Worm (Caenorhabditis elegans): ENCODE data around the gene C34F6.1.

- TF ChIP-seq W03F9.2 (tag; optimal IDR thresholded peaks at IDR 0.05), result no peak
- TF ChIP-seq him-1 (tag; optimal IDR thresholded peaks at IDR 0.05), result no peak
- no peak for TF ChIP-seq dao-5 (tag; optimal IDR thresholded peaks at IDR 0.05)
These were observed 45.1 kb downstream of the C34F6.1 start for ce11 chrX:11151494-11151893.

All from whole organism, L4/young adult.